Worm (Caenorhabditis elegans): Measurements from ENCODE around the gene gst-41.

- TF ChIP-seq flt-1 (GFP tag; IDR thresholded peaks at IDR 0.05) (no peak), sea-1 (GFP tag; conservative IDR thresholded peaks at IDR 0.05) (no peak), ama-1 (optimal IDR thresholded peaks at IDR 0.05) (no peak), tbx-37 (GFP tag; conservative IDR thresholded peaks at IDR 0.05) (no peak), hmbx-1 (tag; optimal IDR thresholded peaks at IDR 0.05) (no peak), ceh-36 (tag; optimal IDR thresholded peaks at IDR 0.05) (no peak), hmg-4 (GFP tag; optimal IDR thresholded peaks at IDR 0.05) (no peak), aly-1 (tag; optimal IDR thresholded peaks at IDR 0.05) (no peak), tra-4 (tag; optimal IDR thresholded peaks at IDR 0.05) (no peak), F13C5.2 (tag; optimal IDR thresholded peaks at IDR 0.05) (no peak), hnd-1 (tag; optimal IDR thresholded peaks at IDR 0.05) (no peak), pes-1 (GFP tag; IDR thresholded peaks at IDR 0.05) (no peak)
These were observed 3.7 kb downstream of the gst-41 start, which contains the start of gene srx-9 for ce11 chrV:7395359-7395758.
